Worm (Caenorhabditis elegans): ENCODE data around the gene irld-40.

Gene irld-40

DNA sequence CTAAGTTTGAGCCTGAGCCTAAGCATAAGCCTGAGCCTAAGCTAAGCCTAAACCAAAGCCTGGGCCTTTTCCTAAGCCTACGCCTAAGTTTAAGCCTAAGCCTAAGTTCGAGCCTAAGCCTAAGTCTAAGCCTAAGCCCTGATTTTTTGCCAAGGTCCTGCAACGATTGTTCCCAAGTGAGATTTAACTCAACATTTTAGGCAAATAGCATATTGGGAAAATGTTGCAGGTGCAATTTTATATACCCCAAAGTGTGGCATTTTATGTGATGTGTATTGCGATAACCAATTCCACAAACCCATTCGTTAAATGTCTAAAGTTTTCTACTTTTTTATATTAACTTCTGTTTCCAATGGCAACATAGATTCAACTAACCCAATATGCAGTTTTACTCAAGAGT, at the start of gene irld-40:
irld-40 (plus strand) TSS at position 301 of the 400 bp plus-strand sequence.
- TF ChIP-seq ama-1 (optimal IDR thresholded peaks at IDR 0.05) (no peak), ceh-36 (tag; optimal IDR thresholded peaks at IDR 0.05) (no peak), tbx-37 (GFP tag; conservative IDR thresholded peaks at IDR 0.05) (no peak), aly-1 (tag; optimal IDR thresholded peaks at IDR 0.05) (no peak), tra-4 (tag; optimal IDR thresholded peaks at IDR 0.05) (no peak), pes-1 (GFP tag; IDR thresholded peaks at IDR 0.05) (no peak), ceh-13 (GFP tag; optimal IDR thresholded peaks at IDR 0.05) (no peak), hmg-4 (GFP tag; optimal IDR thresholded peaks at IDR 0.05) (no peak), F13C5.2 (tag; optimal IDR thresholded peaks at IDR 0.05) (no peak), sea-1 (GFP tag; conservative IDR thresholded peaks at IDR 0.05) (no peak), hmbx-1 (tag; optimal IDR thresholded peaks at IDR 0.05) (no peak), hnd-1 (tag; optimal IDR thresholded peaks at IDR 0.05) (no peak)

DNA sequence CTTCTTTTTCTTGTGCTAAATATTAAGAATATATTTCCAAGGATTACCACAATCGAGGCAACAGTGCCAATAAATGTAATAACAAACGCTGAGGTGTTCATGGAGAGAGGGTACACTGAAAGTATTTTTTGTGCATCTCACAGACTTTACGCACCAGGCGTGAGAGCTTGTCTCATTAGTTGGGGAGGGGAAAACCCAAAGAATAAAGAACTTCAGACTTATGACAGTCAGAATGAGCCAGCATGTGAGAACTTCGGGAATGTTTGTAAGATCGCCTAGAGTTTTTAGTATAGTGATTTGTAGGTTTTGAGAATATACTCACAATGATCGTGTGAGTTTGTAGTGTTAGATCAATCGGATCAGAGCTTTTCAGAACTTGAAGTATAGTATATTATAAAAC, 47.6 kb upstream of the irld-40 start, which contains the start of gene srbc-41:
srbc-41 (minus strand) TSS at position 101 of the 400 bp plus-strand sequence.
- TF ChIP-seq ceh-13 (GFP tag; optimal IDR thresholded peaks at IDR 0.05) (no peak), hmbx-1 (tag; optimal IDR thresholded peaks at IDR 0.05) (no peak), hnd-1 (tag; optimal IDR thresholded peaks at IDR 0.05) (no peak), F13C5.2 (tag; optimal IDR thresholded peaks at IDR 0.05) (no peak), tra-4 (tag; optimal IDR thresholded peaks at IDR 0.05) (no peak), sea-1 (GFP tag; conservative IDR thresholded peaks at IDR 0.05) (no peak)

DNA sequence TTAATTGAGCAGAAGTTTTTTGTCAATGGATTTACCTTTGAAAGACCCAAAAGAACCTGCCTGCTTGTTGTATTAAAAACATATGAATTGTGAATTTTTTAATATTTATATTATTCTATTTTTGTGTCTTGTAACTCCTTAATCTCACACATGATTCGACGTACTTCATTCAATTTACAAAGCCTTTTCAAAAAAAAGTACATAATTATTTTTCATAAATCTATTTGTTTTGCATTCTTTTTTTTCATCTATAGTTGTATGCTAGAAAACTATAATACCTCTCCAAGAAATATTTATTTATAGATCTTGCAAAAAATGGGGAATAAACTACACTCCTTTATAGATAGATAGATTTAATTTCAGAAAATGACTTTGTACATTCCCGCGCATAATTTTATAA, 43.6 kb upstream of the irld-40 start, which contains the start of gene nhr-179:
nhr-179 (minus strand) TSS at position 101 of the 400 bp plus-strand sequence.
- TF ChIP-seq ets-7 (tag; optimal IDR thresholded peaks at IDR 0.05) (no peak), tra-4 (tag; optimal IDR thresholded peaks at IDR 0.05) (no peak), tbx-37 (GFP tag; conservative IDR thresholded peaks at IDR 0.05) (no peak), hnd-1 (tag; optimal IDR thresholded peaks at IDR 0.05) (no peak), ceh-36 (tag; optimal IDR thresholded peaks at IDR 0.05) (no peak), F13C5.2 (tag; optimal IDR thresholded peaks at IDR 0.05) (no peak), hmg-4 (GFP tag; optimal IDR thresholded peaks at IDR 0.05) (no peak), ama-1 (optimal IDR thresholded peaks at IDR 0.05) (no peak), tbx-11 (GFP tag; IDR thresholded peaks at IDR 0.05) (no peak), scrt-1 (GFP tag; IDR thresholded peaks at IDR 0.05) (no peak), flt-1 (GFP tag; IDR thresholded peaks at IDR 0.05) (no peak), B0310.2 (tag; optimal IDR thresholded peaks at IDR 0.05) (no peak), hmbx-1 (tag; optimal IDR thresholded peaks at IDR 0.05) (no peak), sea-1 (GFP tag; conservative IDR thresholded peaks at IDR 0.05) (no peak), ceh-13 (GFP tag; optimal IDR thresholded peaks at IDR 0.05) (no peak), pes-1 (GFP tag; IDR thresholded peaks at IDR 0.05) (no peak)

DNA sequence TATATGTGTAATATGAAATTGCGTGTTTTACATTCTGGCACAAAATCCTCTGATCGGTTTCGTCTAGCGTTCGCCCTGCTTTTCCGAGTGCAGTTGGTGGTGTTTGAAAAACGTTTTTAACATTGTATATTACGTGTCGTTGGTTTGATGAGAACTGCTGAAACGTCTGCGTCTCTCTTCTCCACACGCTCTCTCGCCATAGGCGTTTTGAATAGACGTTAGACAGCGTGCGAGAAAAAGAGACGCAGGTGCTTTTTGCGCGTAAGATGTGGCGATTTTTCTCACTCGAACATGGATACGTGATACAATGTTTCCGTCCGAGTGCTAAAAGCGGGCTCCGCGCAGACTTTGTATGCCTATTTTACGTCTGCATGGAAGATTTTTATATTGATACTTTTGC, 41.8 kb upstream of the irld-40 start:
- TF ChIP-seq hmbx-1 (tag; optimal IDR thresholded peaks at IDR 0.05) (no peak), B0310.2 (tag; optimal IDR thresholded peaks at IDR 0.05) (no peak), tbx-11 (GFP tag; IDR thresholded peaks at IDR 0.05) (no peak), scrt-1 (GFP tag; IDR thresholded peaks at IDR 0.05) (no peak), sea-1 (GFP tag; conservative IDR thresholded peaks at IDR 0.05) (no peak), hnd-1 (tag; optimal IDR thresholded peaks at IDR 0.05) (no peak)

DNA sequence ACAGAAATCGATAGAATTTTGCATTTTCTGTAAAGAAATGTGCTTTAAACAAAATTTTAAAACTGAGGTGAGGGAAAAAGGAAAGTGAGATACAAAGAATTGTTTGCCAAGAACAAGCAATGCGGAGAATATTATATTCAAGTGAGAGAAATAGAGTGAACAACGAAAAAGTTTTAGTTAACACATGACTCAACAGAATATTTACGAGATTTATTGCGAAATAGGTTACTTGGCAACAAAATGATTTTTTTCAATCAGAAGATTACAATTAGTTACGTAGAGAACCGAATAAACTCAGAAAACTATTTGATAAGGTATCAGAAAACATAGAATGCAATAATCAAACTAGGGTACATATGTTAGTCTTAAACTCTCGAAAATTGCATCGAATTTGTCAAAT, 40.9 kb upstream of the irld-40 start, which contains the start of gene nhr-117:
nhr-117 (minus strand) TSS at position 27 of the 400 bp plus-strand sequence.
- TF ChIP-seq hmg-4 (GFP tag; optimal IDR thresholded peaks at IDR 0.05) (no peak), hmbx-1 (tag; optimal IDR thresholded peaks at IDR 0.05) (no peak), tra-4 (tag; optimal IDR thresholded peaks at IDR 0.05) (no peak), B0310.2 (tag; optimal IDR thresholded peaks at IDR 0.05) (no peak), F13C5.2 (tag; optimal IDR thresholded peaks at IDR 0.05) (no peak)

DNA sequence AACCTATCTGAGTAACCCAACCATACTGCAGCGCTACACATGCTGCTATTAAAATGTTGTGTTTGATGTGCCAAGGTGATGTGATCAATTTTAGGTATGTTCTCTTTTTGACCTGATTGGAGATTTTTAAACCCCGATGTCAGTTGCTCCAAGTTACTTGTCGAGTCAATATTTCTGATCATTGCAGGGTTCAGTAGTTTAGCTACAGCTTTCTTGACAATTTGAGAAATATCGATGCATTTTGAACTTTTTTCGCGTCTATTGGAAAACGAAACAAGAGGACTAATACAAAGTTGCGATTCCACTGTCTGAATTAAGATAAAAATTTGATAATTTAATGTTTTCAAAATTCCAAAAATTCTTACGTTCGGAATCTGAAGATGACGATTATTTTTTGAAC, 38.9 kb upstream of the irld-40 start:
- TF ChIP-seq scrt-1 (GFP tag; IDR thresholded peaks at IDR 0.05), result no peak
- TF ChIP-seq hmbx-1 (tag; optimal IDR thresholded peaks at IDR 0.05), result no peak
- TF ChIP-seq aly-1 (tag; optimal IDR thresholded peaks at IDR 0.05), result no peak
- no peak for TF ChIP-seq pes-1 (GFP tag; IDR thresholded peaks at IDR 0.05)
- TF ChIP-seq sea-1 (GFP tag; conservative IDR thresholded peaks at IDR 0.05), result no peak
- no peak for TF ChIP-seq B0310.2 (tag; optimal IDR thresholded peaks at IDR 0.05)
- TF ChIP-seq flt-1 (GFP tag; IDR thresholded peaks at IDR 0.05), result no peak
- TF ChIP-seq hnd-1 (tag; optimal IDR thresholded peaks at IDR 0.05), result no peak
- TF ChIP-seq F13C5.2 (tag; optimal IDR thresholded peaks at IDR 0.05), result no peak
- no peak for TF ChIP-seq tra-4 (tag; optimal IDR thresholded peaks at IDR 0.05)
- no peak for TF ChIP-seq hmg-4 (GFP tag; optimal IDR thresholded peaks at IDR 0.05)
- TF ChIP-seq ama-1 (optimal IDR thresholded peaks at IDR 0.05), result no peak
- no peak for TF ChIP-seq ets-7 (tag; optimal IDR thresholded peaks at IDR 0.05)
- no peak for TF ChIP-seq ceh-36 (tag; optimal IDR thresholded peaks at IDR 0.05)
- TF ChIP-seq tbx-11 (GFP tag; IDR thresholded peaks at IDR 0.05), result no peak
- no peak for TF ChIP-seq tbx-37 (GFP tag; conservative IDR thresholded peaks at IDR 0.05)
- TF ChIP-seq ceh-13 (GFP tag; optimal IDR thresholded peaks at IDR 0.05), result no peak

DNA sequence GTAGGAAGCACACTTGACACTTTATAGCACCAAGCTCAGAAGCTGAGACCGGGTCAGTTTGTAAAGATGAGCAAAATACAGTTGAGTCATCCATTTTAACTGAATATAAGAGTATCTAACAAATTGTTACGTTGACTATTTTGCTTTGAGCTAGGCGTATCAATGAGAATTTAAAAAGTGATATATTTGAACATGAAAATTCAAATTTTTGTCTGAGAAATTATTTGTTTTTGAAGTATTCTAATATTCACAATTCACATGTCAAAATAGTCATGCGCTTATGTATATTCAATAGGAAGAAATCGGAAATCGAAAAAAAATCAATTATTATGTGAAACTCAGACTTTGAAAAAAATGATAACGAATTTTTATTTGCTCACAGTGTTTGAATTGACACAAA, 38.0 kb upstream of the irld-40 start, which contains the start of gene nhr-110:
nhr-110 (minus strand) TSS at position 101 of the 400 bp plus-strand sequence.
- TF ChIP-seq aly-1 (tag; optimal IDR thresholded peaks at IDR 0.05), result no peak
- no peak for TF ChIP-seq hmg-4 (GFP tag; optimal IDR thresholded peaks at IDR 0.05)
- TF ChIP-seq F13C5.2 (tag; optimal IDR thresholded peaks at IDR 0.05), result no peak
- TF ChIP-seq flt-1 (GFP tag; IDR thresholded peaks at IDR 0.05), result no peak
- TF ChIP-seq B0310.2 (tag; optimal IDR thresholded peaks at IDR 0.05), result no peak
- TF ChIP-seq scrt-1 (GFP tag; IDR thresholded peaks at IDR 0.05), result no peak
- no peak for TF ChIP-seq hmbx-1 (tag; optimal IDR thresholded peaks at IDR 0.05)
- TF ChIP-seq tbx-11 (GFP tag; IDR thresholded peaks at IDR 0.05), result no peak
- no peak for TF ChIP-seq ceh-13 (GFP tag; optimal IDR thresholded peaks at IDR 0.05)
- TF ChIP-seq tra-4 (tag; optimal IDR thresholded peaks at IDR 0.05), result no peak
- TF ChIP-seq ets-7 (tag; optimal IDR thresholded peaks at IDR 0.05), result no peak

DNA sequence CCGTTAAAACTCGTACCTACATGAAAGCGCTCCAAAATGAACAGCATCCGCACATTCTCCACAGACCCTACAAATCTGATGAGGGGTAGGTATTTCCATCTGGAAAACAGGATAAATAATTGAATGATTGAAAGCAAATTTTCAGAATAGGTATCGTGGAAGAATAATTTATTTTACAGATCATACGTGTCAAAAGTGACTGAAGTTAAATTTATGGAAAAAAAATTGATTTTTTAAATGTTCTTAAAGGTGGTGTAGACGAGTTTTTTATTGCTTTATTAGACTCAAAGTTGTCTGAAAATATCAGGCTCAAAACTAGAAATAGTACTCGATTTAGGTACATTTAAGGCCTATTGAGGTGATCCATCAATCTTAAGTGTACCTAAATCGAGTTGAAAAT, 35.6 kb upstream of the irld-40 start, which contains the start of gene nhr-237:
nhr-237 (minus strand) TSS at position 101 of the 400 bp plus-strand sequence.
- no peak for TF ChIP-seq tbx-11 (GFP tag; IDR thresholded peaks at IDR 0.05)
- TF ChIP-seq ets-7 (tag; optimal IDR thresholded peaks at IDR 0.05), result no peak
- no peak for TF ChIP-seq ama-1 (optimal IDR thresholded peaks at IDR 0.05)

Measured in whole organism, early embryonic.